Worm (Caenorhabditis elegans): Measurements from ENCODE around the gene glt-3.

The glt-3 gene

DNA sequence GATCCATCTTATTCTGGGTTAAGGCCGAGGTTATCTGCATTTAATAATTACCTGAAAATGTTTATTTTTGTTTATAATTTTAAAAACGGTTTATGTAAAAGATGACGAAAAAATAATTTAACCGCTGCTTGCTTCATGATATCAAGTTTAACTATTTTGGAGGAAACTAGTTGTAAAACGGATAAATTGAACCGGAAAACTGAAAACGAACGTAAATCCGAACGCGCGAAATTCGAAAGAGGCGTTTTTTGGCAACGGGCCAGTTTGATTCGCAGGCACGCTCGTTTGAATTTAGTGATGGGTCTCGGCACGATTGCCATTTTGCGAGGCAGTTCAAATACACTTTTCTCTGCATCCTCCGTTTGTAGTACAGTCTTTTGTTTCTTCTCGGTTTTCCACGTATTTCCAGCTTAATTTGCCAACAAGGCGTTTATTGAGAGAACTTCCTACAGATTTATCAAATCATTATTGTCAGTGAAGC, 1.1 kb upstream of the glt-3 start, which contains the start of the genes gtbp-1 and K08F4.3 (continued):
- TF ChIP-seq D2030.7 (GFP tag; IDR thresholded peaks at IDR 0.05), result peak; percentile 65
- TF ChIP-seq snpc-3.4 (tag; optimal IDR thresholded peaks at IDR 0.05), result no peak
- TF ChIP-seq zfh-2 (GFP tag; conservative IDR thresholded peaks at IDR 0.05), result no peak
- peak; percentile 72 for TF ChIP-seq mcd-1 (GFP tag; IDR thresholded peaks at IDR 0.05)
- TF ChIP-seq gei-17 (GFP tag; optimal IDR thresholded peaks at IDR 0.05), result no peak
- TF ChIP-seq nfya-2 (GFP tag; IDR thresholded peaks at IDR 0.05), result no peak
- TF ChIP-seq ceh-79 (tag; optimal IDR thresholded peaks at IDR 0.05), result no peak
- TF ChIP-seq Y53F4B.3 (GFP tag; IDR thresholded peaks at IDR 0.05), result no peak
- no peak for TF ChIP-seq hlh-26 (GFP tag; conservative IDR thresholded peaks at IDR 0.05)
- TF ChIP-seq repo-1 (tag; optimal IDR thresholded peaks at IDR 0.05), result no peak
- no peak for TF ChIP-seq madf-10 (tag; optimal IDR thresholded peaks at IDR 0.05)
- peak; percentile 80 for TF ChIP-seq hmg-1.2 (GFP tag; IDR thresholded peaks at IDR 0.05)
- TF ChIP-seq F52B5.7 (tag; optimal IDR thresholded peaks at IDR 0.05), result no peak
- TF ChIP-seq K11D2.4 (GFP tag; IDR thresholded peaks at IDR 0.05), result no peak
- peak; percentile 10 for TF ChIP-seq snpc-1.1 (tag; optimal IDR thresholded peaks at IDR 0.05; ENCODE audit: insufficient read depth)
- no peak for TF ChIP-seq attf-6 (GFP tag; IDR thresholded peaks at IDR 0.05)
- TF ChIP-seq zim-3 (tag; optimal IDR thresholded peaks at IDR 0.05), result no peak
- TF ChIP-seq lsl-1 (GFP tag; optimal IDR thresholded peaks at IDR 0.05), result peak; percentile 59
- peak; percentile 23 for TF ChIP-seq K12H6.12 (tag; optimal IDR thresholded peaks at IDR 0.05)
- peak; percentile 34 for TF ChIP-seq ceh-27 (GFP tag; optimal IDR thresholded peaks at IDR 0.05)
- no peak for TF ChIP-seq nhr-90 (tag; optimal IDR thresholded peaks at IDR 0.05)
- no peak for TF ChIP-seq hmg-20 (GFP tag; IDR thresholded peaks at IDR 0.05)
- TF ChIP-seq nhr-120 (GFP tag; IDR thresholded peaks at IDR 0.05), result no peak
- TF ChIP-seq mel-28 (tag; optimal IDR thresholded peaks at IDR 0.05; ENCODE audit: borderline replicate concordance), result no peak
- no peak for TF ChIP-seq unc-62 (GFP tag; optimal IDR thresholded peaks at IDR 0.05)
- no peak for TF ChIP-seq let-526 (GFP tag; IDR thresholded peaks at IDR 0.05)
- TF ChIP-seq ama-1 (optimal IDR thresholded peaks at IDR 0.05), result no peak
- TF ChIP-seq ama-1 (GFP tag; optimal IDR thresholded peaks at IDR 0.05), result no peak
- TF ChIP-seq ccch-3 (GFP tag; optimal IDR thresholded peaks at IDR 0.05), result no peak
- TF ChIP-seq F33H1.4 (GFP tag; IDR thresholded peaks at IDR 0.05), result peak; percentile 91
- TF ChIP-seq attf-5 (GFP tag; optimal IDR thresholded peaks at IDR 0.05), result peak; percentile 76
- no peak for TF ChIP-seq atf-7 (tag; optimal IDR thresholded peaks at IDR 0.05)
- TF ChIP-seq nfya-1 (tag; optimal IDR thresholded peaks at IDR 0.05; ENCODE audit: borderline replicate concordance, insufficient read depth), result no peak
- no peak for TF ChIP-seq ceh-40 (GFP tag; IDR thresholded peaks at IDR 0.05)
- no peak for TF ChIP-seq ztf-6 (GFP tag; IDR thresholded peaks at IDR 0.05)
- no peak for TF ChIP-seq cebp-1 (GFP tag; IDR thresholded peaks at IDR 0.05)
- no peak for TF ChIP-seq cebp-1 (tag; optimal IDR thresholded peaks at IDR 0.05)
- TF ChIP-seq B0035.1 (tag; optimal IDR thresholded peaks at IDR 0.05), result no peak
- TF ChIP-seq unc-130 (GFP tag; optimal IDR thresholded peaks at IDR 0.05), result no peak
- no peak for TF ChIP-seq F55B11.4 (tag; optimal IDR thresholded peaks at IDR 0.05; ENCODE audit: borderline replicate concordance, insufficient read depth)
- no peak for TF ChIP-seq egrh-3 (GFP tag; IDR thresholded peaks at IDR 0.05)
- no peak for TF ChIP-seq lag-1 (GFP tag; IDR thresholded peaks at IDR 0.05)
- no peak for TF ChIP-seq B0261.1 (tag; optimal IDR thresholded peaks at IDR 0.05)
- no peak for TF ChIP-seq bed-2 (GFP tag; IDR thresholded peaks at IDR 0.05)
- TF ChIP-seq nfyb-1 (GFP tag; IDR thresholded peaks at IDR 0.05), result 0 out of 2 replicates have a peak, but pooled peaks have one; percentile 44
- no peak for TF ChIP-seq lin-26 (GFP tag; IDR thresholded peaks at IDR 0.05)
- no peak for TF ChIP-seq akir-1 (GFP tag; optimal IDR thresholded peaks at IDR 0.05)
- TF ChIP-seq aptf-2 (GFP tag; conservative IDR thresholded peaks at IDR 0.05), result no peak
- no peak for TF ChIP-seq cebp-2 (GFP tag; IDR thresholded peaks at IDR 0.05)
- peak; percentile 8 for TF ChIP-seq xnd-1 (tag; optimal IDR thresholded peaks at IDR 0.05)
